Worm (Caenorhabditis elegans) whole organism, L4 larva: ENCODE measurements around the gene Y49E10.21.
A peak's percentile ranks its signal among the peaks of the same experiment; 100 is the strongest.

ENCODE experiments used
- aly-2 ChIP-seq: sonication (generic microtip); optimal IDR thresholded peaks from 2 replicates; lab custom pipeline; 2018; ENCODE audit warnings: missing biosample characterization, missing genetic modification characterization
- duxl-1 ChIP-seq: sonication (generic microtip); optimal IDR thresholded peaks from 2 replicates; lab custom pipeline; 2016; ENCODE audit warnings: mild to moderate bottlenecking, missing genetic modification characterization, moderate library complexity, missing compliant biosample characterization; ENCODE audit not compliant: poor library complexity
- mdl-1 ChIP-seq, 2 experiments: fragments of 150-350 bp in 1 of 2; sonication (generic microtip) in 1 of 2; optimal IDR thresholded peaks; 2 replicates each; lab custom pipeline; 2014 to 2017; ENCODE audit warnings: missing biosample characterization in 2 of 2, missing genetic modification characterization in 2 of 2
- mep-1 ChIP-seq: fragments of 150-350 bp; sonication (generic microtip); optimal IDR thresholded peaks from 3 replicates; lab custom pipeline; 2014; ENCODE audit warnings: missing biosample characterization, missing genetic modification characterization
- pqm-1 ChIP-seq: sonication (generic microtip); optimal IDR thresholded peaks from 2 replicates; lab custom pipeline; 2017; ENCODE audit warnings: missing biosample characterization, missing genetic modification characterization

DNA sequence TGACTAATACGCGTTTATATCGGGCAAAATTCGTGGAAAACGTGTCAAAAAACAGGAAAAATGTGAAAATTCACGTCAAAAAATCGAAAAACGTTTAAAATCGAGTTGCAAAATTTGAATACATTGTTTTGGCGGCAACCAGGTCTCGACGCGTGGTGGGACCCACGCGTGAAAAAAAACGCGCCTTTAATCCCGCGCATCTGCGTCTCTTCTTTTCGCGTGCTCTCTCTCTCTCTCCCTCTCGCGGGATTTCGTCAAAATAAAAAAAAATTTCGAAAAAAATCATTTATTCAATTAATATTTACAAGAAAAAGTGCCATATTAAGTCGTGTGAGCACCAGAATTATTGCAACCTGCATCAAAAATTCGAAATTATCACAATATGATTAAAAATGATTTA is 4.1 kb upstream of the Y49E10.21 start, which contains the start of gene ani-1:
- no peak for TF ChIP-seq pqm-1 (tag; lab: Kevin White, UChicago)
- peak; percentile 5 for TF ChIP-seq duxl-1 (tag; lab: Kevin White, UChicago)
- peak; percentile 69 for TF ChIP-seq mep-1 (tag; lab: Kevin White, UChicago)
- TF ChIP-seq mdl-1 (tag; optimal IDR thresholded peaks at IDR 0.05; lab: Kevin White, UChicago): no peak
- TF ChIP-seq aly-2 (tag; lab: Kevin White, UChicago): no peak
